Fruit fly (Drosophila melanogaster) whole organism, embryonic: Measurements from ENCODE around the gene CG9706.

ENCODE experiments used
- Adf1 ChIP-seq: fragments of 200-800 bp; sonication (Bioruptor generic); IDR thresholded peaks from 2 replicates; pipeline ENCODE4 v1.3.6; 2022; ENCODE audit warnings: missing biosample characterization, missing genetic modification characterization
- Aef1 ChIP-seq: fragments of 200-800 bp; sonication (Bioruptor generic); IDR thresholded peaks from 3 replicates; pipeline ENCODE4 v1.3.6; 2022; ENCODE audit warnings: missing biosample characterization, missing genetic modification characterization
- B-H1 ChIP-seq: fragments of 200-800 bp; sonication (Bioruptor generic); IDR thresholded peaks from 3 replicates; pipeline ENCODE4 v1.3.6; 2022; ENCODE audit warnings: missing biosample characterization, missing genetic modification characterization
- CG10209 ChIP-seq: fragments of 200-800 bp; sonication (Bioruptor generic); optimal IDR thresholded peaks from 3 replicates; lab custom pipeline; 2017; ENCODE audit warnings: missing biosample characterization, mild to moderate bottlenecking, missing genetic modification characterization, missing genetic modification reagents
- CG1024 ChIP-seq: fragments of 200-800 bp; sonication (Bioruptor generic); IDR thresholded peaks from 2 replicates; pipeline ENCODE4 v1.3.6; 2022; ENCODE audit warnings: missing biosample characterization, missing genetic modification characterization
- CG11504 ChIP-seq: fragments of 200-800 bp; sonication (Bioruptor generic); optimal IDR thresholded peaks from 3 replicates; lab custom pipeline; 2019; ENCODE audit warnings: missing biosample characterization, mild to moderate bottlenecking, missing genetic modification characterization, moderate library complexity
- CG15696 ChIP-seq: fragments of 200-800 bp; sonication (Bioruptor generic); optimal IDR thresholded peaks from 2 replicates; lab custom pipeline; 2019; ENCODE audit warnings: missing biosample characterization, mild to moderate bottlenecking, missing genetic modification characterization, moderate library complexity
- CG1647 ChIP-seq: fragments of 200-800 bp; sonication (Bioruptor generic); optimal IDR thresholded peaks from 3 replicates; lab custom pipeline; 2016; ENCODE audit warnings: missing biosample characterization, missing genetic modification characterization
- CG17385 ChIP-seq: fragments of 200-800 bp; sonication (Bioruptor generic); optimal IDR thresholded peaks from 3 replicates; lab custom pipeline; 2018; ENCODE audit warnings: missing biosample characterization, mild to moderate bottlenecking, missing genetic modification characterization
- CG17568 ChIP-seq: fragments of 200-800 bp; sonication (Bioruptor generic); optimal IDR thresholded peaks from 2 replicates; lab custom pipeline; 2018; ENCODE audit warnings: missing biosample characterization, mild to moderate bottlenecking, missing genetic modification characterization, moderate library complexity
- CG17612 ChIP-seq: fragments of 200-800 bp; sonication (Bioruptor generic); IDR thresholded peaks from 2 replicates; pipeline ENCODE4 v1.3.6; 2022; ENCODE audit warnings: missing biosample characterization, missing genetic modification characterization
- CG18476 ChIP-seq: fragments of 200-800 bp; sonication (Bioruptor generic); optimal IDR thresholded peaks from 2 replicates; lab custom pipeline; 2016; ENCODE audit warnings: missing biosample characterization, mild to moderate bottlenecking, missing genetic modification characterization
- CG18764 ChIP-seq: fragments of 200-800 bp; sonication (Bioruptor generic); optimal IDR thresholded peaks from 3 replicates; lab custom pipeline; 2016; ENCODE audit warnings: missing biosample characterization, missing genetic modification characterization
- CG30431 ChIP-seq: fragments of 200-800 bp; sonication (Bioruptor generic); optimal IDR thresholded peaks from 2 replicates; lab custom pipeline; 2017; ENCODE audit warnings: missing biosample characterization, missing genetic modification characterization
- CG31441 ChIP-seq: fragments of 200-800 bp; sonication (Bioruptor generic); IDR thresholded peaks from 2 replicates; pipeline ENCODE4 v1.3.6; 2022; ENCODE audit warnings: missing biosample characterization, missing genetic modification characterization
- CG33557 ChIP-seq: fragments of 200-800 bp; sonication (Bioruptor generic); optimal IDR thresholded peaks from 2 replicates; lab custom pipeline; 2019; ENCODE audit warnings: missing biosample characterization, mild to moderate bottlenecking, missing genetic modification characterization, moderate library complexity
- CG4820 ChIP-seq: fragments of 200-800 bp; sonication (Bioruptor generic); optimal IDR thresholded peaks from 3 replicates; lab custom pipeline; 2016; ENCODE audit warnings: missing biosample characterization, missing genetic modification characterization
- CG6254 ChIP-seq: fragments of 200-800 bp; sonication (Bioruptor generic); optimal IDR thresholded peaks from 3 replicates; lab custom pipeline; 2017; ENCODE audit warnings: mild to moderate bottlenecking, missing biosample characterization, missing genetic modification reagents, missing genetic modification characterization
- CG6272 ChIP-seq: fragments of 200-800 bp; sonication (Bioruptor generic); IDR thresholded peaks from 2 replicates; pipeline ENCODE4 v1.3.6; 2022; ENCODE audit warnings: missing biosample characterization, missing genetic modification characterization
- CG7839 ChIP-seq: fragments of 200-800 bp; sonication (Bioruptor generic); optimal IDR thresholded peaks from 3 replicates; lab custom pipeline; 2018; ENCODE audit warnings: missing biosample characterization, mild to moderate bottlenecking, missing genetic modification characterization, moderate library complexity
- CG7928 ChIP-seq: fragments of 200-800 bp; sonication (Bioruptor generic); optimal IDR thresholded peaks from 2 replicates; lab custom pipeline; 2017; ENCODE audit warnings: missing biosample characterization, mild to moderate bottlenecking, missing genetic modification characterization
- CG9932 ChIP-seq: fragments of 200-800 bp; sonication (Bioruptor generic); IDR thresholded peaks from 2 replicates; pipeline ENCODE4 v1.3.6; 2022; ENCODE audit warnings: missing biosample characterization, missing genetic modification characterization
- Dek ChIP-seq: fragments of 200-800 bp; sonication (Bioruptor generic); optimal IDR thresholded peaks from 3 replicates; lab custom pipeline; 2019; ENCODE audit warnings: missing biosample characterization, mild to moderate bottlenecking, missing genetic modification characterization, moderate library complexity
- Doc3 ChIP-seq: fragments of 200-800 bp; sonication (Bioruptor generic); IDR thresholded peaks from 3 replicates; pipeline ENCODE4 v1.3.6; 2022; ENCODE audit warnings: missing biosample characterization, missing genetic modification characterization; ENCODE audit not compliant: partially characterized antibody
- E2f2 ChIP-seq: fragments of 200-800 bp; sonication (Bioruptor generic); IDR thresholded peaks from 2 replicates; pipeline ENCODE4 v1.3.6; 2022; ENCODE audit warnings: missing biosample characterization, missing genetic modification characterization
- Hmr ChIP-seq: fragments of 200-800 bp; sonication (Bioruptor generic); optimal IDR thresholded peaks from 3 replicates; lab custom pipeline; 2017; ENCODE audit warnings: mild to moderate bottlenecking, missing biosample characterization, missing genetic modification reagents, missing genetic modification characterization
- Med ChIP-seq: fragments of 200-800 bp; sonication (Bioruptor generic); peaks from one replicate; lab custom pipeline; 2016; ENCODE audit warnings: missing biosample characterization, missing genetic modification characterization, mild to moderate bottlenecking, inconsistent platforms, moderate library complexity
- NK7.1 ChIP-seq: fragments of 200-800 bp; sonication (Bioruptor generic); optimal IDR thresholded peaks from 3 replicates; lab custom pipeline; 2016; ENCODE audit warnings: missing biosample characterization, missing genetic modification characterization
- Nf-YB ChIP-seq: fragments of 200-800 bp; sonication (Bioruptor generic); optimal IDR thresholded peaks from 3 replicates; lab custom pipeline; 2019; ENCODE audit warnings: missing biosample characterization, mild to moderate bottlenecking, missing genetic modification characterization, moderate library complexity
- Oli ChIP-seq: fragments of 200-800 bp; sonication (Bioruptor generic); optimal IDR thresholded peaks from 2 replicates; lab custom pipeline; 2018; ENCODE audit warnings: missing biosample characterization, mild to moderate bottlenecking, missing genetic modification characterization, moderate library complexity
- Ravus ChIP-seq: fragments of 200-800 bp; sonication (Bioruptor generic); IDR thresholded peaks from 2 replicates; pipeline ENCODE4 v1.3.6; 2022; ENCODE audit warnings: missing biosample characterization, missing genetic modification characterization
- Taf1 ChIP-seq: fragments of 200-800 bp; sonication (Bioruptor generic); IDR thresholded peaks from 2 replicates; pipeline ENCODE4 v1.3.6; 2022; ENCODE audit warnings: missing biosample characterization, missing genetic modification characterization
- Xbp1 ChIP-seq: fragments of 200-800 bp; sonication (Bioruptor generic); optimal IDR thresholded peaks from 3 replicates; lab custom pipeline; 2016; ENCODE audit warnings: missing biosample characterization, mild to moderate bottlenecking, missing genetic modification characterization
- ap ChIP-seq: fragments of 200-800 bp; sonication (Bioruptor generic); IDR thresholded peaks from 2 replicates; pipeline ENCODE4 v1.3.6; 2022; ENCODE audit warnings: missing biosample characterization, missing genetic modification characterization
- ato ChIP-seq: fragments of 200-800 bp; sonication (Bioruptor generic); IDR thresholded peaks from 2 replicates; pipeline ENCODE4 v1.3.6; 2022; ENCODE audit warnings: missing biosample characterization, missing genetic modification characterization; ENCODE audit not compliant: partially characterized antibody
- cato ChIP-seq: fragments of 200-800 bp; sonication (Bioruptor generic); optimal IDR thresholded peaks from 2 replicates; lab custom pipeline; 2016; ENCODE audit warnings: missing biosample characterization, missing genetic modification characterization, borderline replicate concordance
- dpn ChIP-seq, 2 experiments: fragments of 200-800 bp; sonication (Bioruptor generic); optimal IDR thresholded peaks; 3 replicates each; lab custom pipeline; 2016; ENCODE audit warnings: missing biosample characterization in 2 of 2, missing genetic modification characterization in 2 of 2
- esg ChIP-seq: fragments of 200-800 bp; sonication (Bioruptor generic); conservative IDR thresholded peaks from 2 replicates; pipeline ENCODE4 v1.3.6; 2022; ENCODE audit warnings: missing biosample characterization, missing genetic modification characterization
- hb ChIP-seq: fragments of 200-800 bp; sonication (Bioruptor generic); IDR thresholded peaks from 3 replicates; pipeline ENCODE4 v1.3.6; 2022; ENCODE audit warnings: missing biosample characterization, missing genetic modification characterization; ENCODE audit not compliant: partially characterized antibody
- jigr1 ChIP-seq: fragments of 200-800 bp; sonication (Bioruptor generic); IDR thresholded peaks from 3 replicates; pipeline ENCODE4 v1.3.6; 2022; ENCODE audit warnings: missing biosample characterization, missing genetic modification characterization
- lola ChIP-seq, 3 experiments: fragments of >200 bp in 2 of 3; fragments of 200-800 bp in 1 of 3; sonication (Bioruptor generic) in 1 of 3; optimal IDR thresholded peaks; 2 replicates each; lab custom pipeline; 2017 to 2019; ENCODE audit warnings: missing biosample characterization in 3 of 3, missing genetic modification characterization in 3 of 3, mild to moderate bottlenecking in 1 of 3, moderate library complexity in 1 of 3
- mam ChIP-seq: fragments of 200-800 bp; sonication (Bioruptor generic); optimal IDR thresholded peaks from 3 replicates; lab custom pipeline; 2016; ENCODE audit warnings: missing biosample characterization, missing genetic modification characterization
- otp ChIP-seq: fragments of 200-800 bp; sonication (Bioruptor generic); IDR thresholded peaks from 3 replicates; pipeline ENCODE4, ENCODE4 v1.3.6; 2022; ENCODE audit warnings: missing biosample characterization, missing genetic modification characterization
- pb ChIP-seq: fragments of 200-800 bp; sonication (Bioruptor generic); optimal IDR thresholded peaks from 3 replicates; lab custom pipeline; 2016; ENCODE audit warnings: missing biosample characterization, missing genetic modification characterization
- prd ChIP-seq, 3 experiments: fragments of >200 bp in 2 of 3; fragments of 200-800 bp in 1 of 3; sonication (Bioruptor generic) in 1 of 3; optimal IDR thresholded peaks in 2 of 3; IDR thresholded peaks in 1 of 3; 2 replicates in 2 of 3; 3 replicates in 1 of 3; pipeline versions ENCODE4 v1.3.6 to Lab custom; 2017 to 2022; ENCODE audit warnings: missing biosample characterization in 1 of 3, missing genetic modification characterization in 1 of 3
- ranshi ChIP-seq: fragments of 200-800 bp; sonication (Bioruptor generic); IDR thresholded peaks from 2 replicates; pipeline ENCODE4 v1.3.6; 2022; ENCODE audit warnings: missing biosample characterization, missing genetic modification characterization
- sisA ChIP-seq: fragments of 200-800 bp; sonication (Bioruptor generic); IDR thresholded peaks from 2 replicates; pipeline ENCODE4 v1.3.6; 2022; ENCODE audit warnings: missing biosample characterization, missing genetic modification characterization
- ttk ChIP-seq: fragments of 200-800 bp; sonication (Bioruptor generic); IDR thresholded peaks from 2 replicates; pipeline ENCODE4 v2.1.2; 2022; ENCODE audit warnings: missing biosample characterization, missing genetic modification characterization
- zfh1 ChIP-seq: fragments of 200-800 bp; sonication (Bioruptor generic); IDR thresholded peaks from 3 replicates; pipeline ENCODE4 v1.3.6; 2022; ENCODE audit warnings: missing biosample characterization, missing genetic modification characterization

Gene CG9706

dm6 chr3L:16768001-16768652 lies 14.7 kb upstream of the CG9706 start (continued):
- no peak for TF ChIP-seq CG9932 (GFP tag; lab: Robert Waterston, UW)
- no peak for TF ChIP-seq CG18476
- peak; percentile 42 for TF ChIP-seq Xbp1
- TF ChIP-seq hb: no peak
- no peak for TF ChIP-seq CG1024 (GFP tag; lab: Robert Waterston, UW)
- no peak for TF ChIP-seq Ravus (GFP tag; lab: Robert Waterston, UW)
- TF ChIP-seq ranshi (GFP tag; lab: Robert Waterston, UW): no peak
- TF ChIP-seq CG6272 (GFP tag; lab: Robert Waterston, UW): no peak
- TF ChIP-seq CG4820 (GFP tag; lab: Kevin White, UChicago): peak; percentile 25
- TF ChIP-seq Hmr: peak; percentile 1
- no peak for TF ChIP-seq CG33557 (GFP tag; lab: Kevin White, UChicago)
- TF ChIP-seq cato: no peak
- peak; percentile 27; the same call in 1 of the 2 replicates for TF ChIP-seq E2f2
- TF ChIP-seq jigr1 (GFP tag; lab: Robert Waterston, UW): no peak
- 0 out of 2 replicates have a peak, but pooled peaks have one; percentile 24 for TF ChIP-seq ap
- TF ChIP-seq CG6254 (GFP tag; lab: Kevin White, UChicago): peak; percentile 32
- peak; percentile 77 for TF ChIP-seq Med (GFP tag; lab: Kevin White, UChicago)
- TF ChIP-seq prd (optimal IDR thresholded peaks at IDR 0.05; lab: Kevin White, UChicago): no peak
- TF ChIP-seq prd (GFP tag; IDR thresholded peaks at IDR 0.05; lab: Robert Waterston, UW): peak; percentile 77
- peak; percentile 63; the same call in 2 of the 3 replicates for TF ChIP-seq zfh1
- TF ChIP-seq CG30431 (GFP tag; lab: Kevin White, UChicago): peak; percentile 15
- no peak for TF ChIP-seq CG17612 (GFP tag; lab: Robert Waterston, UW)
- TF ChIP-seq ttk (GFP tag; lab: Robert Waterston, UW): peak; percentile 15; the same call in 1 of the 2 replicates
- TF ChIP-seq CG1647 (GFP tag; lab: Kevin White, UChicago): no peak
- TF ChIP-seq otp (GFP tag; lab: Robert Waterston, UW): 0 out of 3 replicates have a peak, but pooled peaks have one; percentile 54
- TF ChIP-seq Nf-YB (GFP tag; lab: Kevin White, UChicago): no peak
- peak; percentile 8 for TF ChIP-seq CG10209 (GFP tag; lab: Kevin White, UChicago)
- TF ChIP-seq CG15696: peak; percentile 66
- no peak for TF ChIP-seq CG18764 (GFP tag; lab: Kevin White, UChicago)
- no peak for TF ChIP-seq Aef1 (GFP tag; lab: Robert Waterston, UW)
- TF ChIP-seq CG11504 (tag; lab: Kevin White, UChicago): peak; percentile 34
- no peak for TF ChIP-seq ato (GFP tag; lab: Robert Waterston, UW)
- TF ChIP-seq Doc3: 0 out of 3 replicates have a peak, but pooled peaks have one; percentile 14
- TF ChIP-seq CG17385 (GFP tag; lab: Kevin White, UChicago): no peak
- TF ChIP-seq Dek (tag; lab: Kevin White, UChicago): no peak
- TF ChIP-seq dpn (GFP tag; optimal IDR thresholded peaks at IDR 0.05; lab: Kevin White, UChicago): peak; percentile 0 to 34
- TF ChIP-seq Adf1 (GFP tag; lab: Robert Waterston, UW): no peak
- no peak for TF ChIP-seq pb (GFP tag; lab: Kevin White, UChicago)
- TF ChIP-seq mam (GFP tag; lab: Kevin White, UChicago): peak; percentile 16
- TF ChIP-seq Oli (tag; lab: Kevin White, UChicago): peak; percentile 50
- no peak for TF ChIP-seq CG7928 (GFP tag; lab: Kevin White, UChicago)
- TF ChIP-seq CG7839 (tag; lab: Kevin White, UChicago): peak; percentile 42
- TF ChIP-seq Taf1 (GFP tag; lab: Robert Waterston, UW): no peak
- peak; percentile 44 for TF ChIP-seq CG31441 (GFP tag; lab: Robert Waterston, UW)
- no peak for TF ChIP-seq sisA
- TF ChIP-seq B-H1 (GFP tag; lab: Robert Waterston, UW): peak; percentile 35; the same call in 2 of the 3 replicates
- TF ChIP-seq lola (GFP tag; optimal IDR thresholded peaks at IDR 0.05; lab: Kevin White, UChicago): peak in 1 of 3 experiments; percentile 44
- 0 out of 2 replicates have a peak, but pooled peaks have one; percentile 10 for TF ChIP-seq esg
- no peak for TF ChIP-seq CG17568 (GFP tag; lab: Kevin White, UChicago)
- TF ChIP-seq NK7.1 (GFP tag; lab: Kevin White, UChicago): peak; percentile 22
